Worm (Caenorhabditis elegans) whole organism, early embryonic: Measurements from ENCODE around the gene pnp-1.

Experiments used
- B0310.2 ChIP-seq: sonication (generic microtip); optimal IDR thresholded peaks from 2 replicates; lab custom pipeline; 2016; ENCODE audit warnings: mild to moderate bottlenecking, missing genetic modification characterization, missing compliant biosample characterization
- F13C5.2 ChIP-seq: sonication (generic microtip); optimal IDR thresholded peaks from 2 replicates; lab custom pipeline; 2017; ENCODE audit warnings: mild to moderate bottlenecking, missing genetic modification characterization, inconsistent platforms, missing compliant biosample characterization
- aly-1 ChIP-seq: sonication (generic microtip); optimal IDR thresholded peaks from 2 replicates; lab custom pipeline; 2016; ENCODE audit warnings: missing genetic modification characterization, missing compliant biosample characterization
- ama-1 ChIP-seq: fragments of 150-350 bp; optimal IDR thresholded peaks from 2 replicates; lab custom pipeline; 2014
- ceh-13 ChIP-seq: fragments of 200-800 bp; sonication (Bioruptor generic); optimal IDR thresholded peaks from 2 replicates; lab custom pipeline; 2018; ENCODE audit warnings: mild to moderate bottlenecking, missing genetic modification characterization, missing compliant biosample characterization
- ceh-36 ChIP-seq: sonication (generic microtip); optimal IDR thresholded peaks from 2 replicates; lab custom pipeline; 2016; ENCODE audit warnings: missing genetic modification characterization, inconsistent platforms, missing compliant biosample characterization
- ets-7 ChIP-seq: sonication (generic microtip); optimal IDR thresholded peaks from 2 replicates; lab custom pipeline; 2016; ENCODE audit warnings: missing genotype, missing genetic modification characterization, missing compliant biosample characterization
- flt-1 ChIP-seq: fragments of 200-800 bp; sonication (Bioruptor generic); IDR thresholded peaks from 2 replicates; pipeline ENCODE4 v1.3.6; 2022; ENCODE audit warnings: missing genetic modification characterization, missing compliant biosample characterization
- hmbx-1 ChIP-seq: sonication (generic microtip); optimal IDR thresholded peaks from 2 replicates; lab custom pipeline; 2016; ENCODE audit warnings: mild to moderate bottlenecking, missing genetic modification characterization, missing compliant biosample characterization
- hmg-4 ChIP-seq: fragments of 200-800 bp; sonication (Bioruptor generic); optimal IDR thresholded peaks from 2 replicates; lab custom pipeline; 2018; ENCODE audit warnings: mild to moderate bottlenecking, missing genetic modification characterization, missing compliant biosample characterization
- hnd-1 ChIP-seq: sonication (generic microtip); optimal IDR thresholded peaks from 2 replicates; lab custom pipeline; 2016; ENCODE audit warnings: missing genetic modification characterization, missing compliant biosample characterization
- pes-1 ChIP-seq: fragments of 200-800 bp; sonication (Bioruptor generic); IDR thresholded peaks from 2 replicates; pipeline ENCODE4 v1.3.6; 2022; ENCODE audit warnings: missing genetic modification reagents, missing genetic modification characterization, missing compliant biosample characterization
- scrt-1 ChIP-seq: fragments of 200-800 bp; sonication (Bioruptor generic); IDR thresholded peaks from 2 replicates; pipeline ENCODE4 v1.3.6; 2022; ENCODE audit warnings: missing genetic modification characterization, missing compliant biosample characterization
- sea-1 ChIP-seq: fragments of 200-800 bp; sonication (Bioruptor generic); conservative IDR thresholded peaks from 2 replicates; pipeline ENCODE4 v1.3.6; 2022; ENCODE audit warnings: missing genetic modification characterization, missing compliant biosample characterization
- tbx-11 ChIP-seq: fragments of 200-800 bp; sonication (Bioruptor generic); IDR thresholded peaks from 2 replicates; pipeline ENCODE4 v1.3.6; 2022; ENCODE audit warnings: missing genetic modification characterization, missing compliant biosample characterization
- tbx-37 ChIP-seq: fragments of 200-800 bp; sonication (Bioruptor generic); conservative IDR thresholded peaks from 2 replicates; pipeline ENCODE4 v1.3.6; 2022; ENCODE audit warnings: missing genetic modification reagents, missing genetic modification characterization, missing compliant biosample characterization
- tra-4 ChIP-seq: sonication (generic microtip); optimal IDR thresholded peaks from 2 replicates; lab custom pipeline; 2017; ENCODE audit warnings: missing genetic modification characterization, missing compliant biosample characterization

The pnp-1 gene

DNA sequence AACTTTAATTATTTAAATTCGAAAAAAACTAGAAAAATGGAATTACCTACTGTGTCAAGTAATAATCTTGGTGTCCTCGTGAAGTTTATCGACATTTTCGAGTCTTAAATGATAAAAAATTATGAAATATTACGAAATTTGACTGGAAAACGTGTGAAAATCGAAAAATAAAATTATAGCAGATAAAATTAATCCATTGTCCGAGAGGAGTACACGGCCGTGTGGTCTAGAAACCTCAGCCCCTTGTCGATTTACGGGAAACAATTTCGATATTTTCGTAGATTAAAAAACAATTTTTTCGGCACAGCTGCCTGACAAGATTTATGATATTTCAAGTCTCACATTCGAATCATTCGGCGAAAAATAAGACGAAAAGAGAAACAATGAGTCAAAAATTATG is 41.0 kb downstream of the pnp-1 start, which contains the start of gene R02D3.8:
R02D3.8 (minus strand) TSS at position 109 of the 400 bp plus-strand sequence.
- no peak for TF ChIP-seq tbx-37 (GFP tag; lab: Robert Waterston, UW)
- TF ChIP-seq ceh-36 (tag; lab: Kevin White, UChicago), result no peak
- no peak for TF ChIP-seq ceh-13 (GFP tag; lab: Kevin White, UChicago)
- TF ChIP-seq aly-1, result no peak
- TF ChIP-seq tra-4 (tag; lab: Kevin White, UChicago), result no peak
- TF ChIP-seq hnd-1, result no peak
- no peak for TF ChIP-seq hmbx-1
- no peak for TF ChIP-seq flt-1 (GFP tag; lab: Robert Waterston, UW)

DNA sequence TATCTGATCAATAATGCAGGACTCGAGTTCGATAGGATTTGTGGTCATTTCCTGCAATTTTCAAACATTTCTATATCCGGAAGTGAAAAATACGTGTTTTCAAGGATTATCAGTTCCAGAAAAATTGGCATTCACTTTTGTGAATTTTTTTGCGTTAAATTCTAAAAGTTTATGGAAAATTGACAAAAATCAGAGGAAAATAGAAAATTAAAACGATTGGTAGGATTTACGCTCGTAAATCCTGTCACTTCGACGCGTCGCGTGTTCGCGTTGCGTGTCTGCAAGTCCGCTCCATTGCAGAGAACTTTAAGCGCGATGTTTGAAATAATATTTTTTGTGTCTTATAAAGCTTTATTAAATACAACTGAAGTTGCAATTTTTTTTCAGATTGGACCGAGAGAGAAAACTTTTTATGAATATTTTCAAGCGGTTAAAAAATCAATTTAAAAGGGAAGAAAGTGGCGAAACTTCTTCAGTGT is 42.7 kb downstream of the pnp-1 start, which contains the start of gene rcat-1:
rcat-1 (minus strand) TSS at position 51 of the 479 bp plus-strand sequence.
- TF ChIP-seq F13C5.2 (peak; percentile 71), scrt-1 (no peak), ceh-13 (GFP tag; lab: Kevin White, UChicago) (no peak), tbx-11 (GFP tag; lab: Robert Waterston, UW) (no peak), ceh-36 (tag; lab: Kevin White, UChicago) (no peak), hmg-4 (GFP tag; lab: Kevin White, UChicago) (no peak), sea-1 (no peak), tra-4 (tag; lab: Kevin White, UChicago) (no peak), ets-7 (tag; lab: Kevin White, UChicago) (no peak), aly-1 (no peak), hmbx-1 (no peak), flt-1 (GFP tag; lab: Robert Waterston, UW) (no peak), pes-1 (GFP tag; lab: Robert Waterston, UW) (0 out of 2 replicates have a peak, but pooled peaks have one; percentile 14)

DNA sequence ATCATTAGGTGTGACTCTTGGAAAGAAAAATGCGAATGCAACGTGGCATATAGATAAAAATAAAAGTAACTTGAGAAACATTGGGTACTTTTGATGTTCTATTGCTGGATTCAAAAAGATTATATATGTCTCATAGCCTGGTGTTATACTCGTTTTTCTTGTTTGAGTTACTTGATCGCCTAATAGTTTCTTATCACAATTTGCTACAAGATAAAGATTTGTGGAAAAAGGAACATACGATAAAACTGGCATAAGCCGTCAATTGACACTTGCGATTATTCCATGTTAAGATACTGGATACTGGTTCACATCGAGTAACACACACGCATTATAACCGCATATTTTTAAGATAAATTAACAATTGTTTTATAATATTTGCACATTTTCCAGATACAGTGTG is 45.6 kb downstream of the pnp-1 start, which contains the start of gene grl-19:
grl-19 (minus strand) TSS at position 101 of the 400 bp plus-strand sequence.
- no peak for TF ChIP-seq scrt-1

DNA sequence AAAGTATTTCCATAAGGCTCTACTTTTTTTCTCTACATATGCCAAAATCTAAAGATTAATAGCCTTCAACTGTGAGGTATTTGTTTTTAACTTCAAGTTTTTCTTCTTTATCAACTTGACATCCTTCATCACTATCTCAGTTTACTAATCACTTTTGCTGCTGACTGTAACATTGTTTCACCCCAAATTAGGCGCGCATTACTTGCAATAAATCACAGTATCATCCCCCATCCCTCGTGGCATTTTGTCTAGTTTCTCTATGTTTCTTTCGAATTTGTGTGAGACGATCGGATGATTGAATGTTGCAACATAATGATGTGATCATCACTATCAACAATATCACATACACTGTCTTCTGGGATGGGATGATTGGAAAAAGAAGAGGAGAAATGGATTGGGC is 50.6 kb downstream of the pnp-1 start:
- TF ChIP-seq hmg-4 (GFP tag; lab: Kevin White, UChicago) (no peak), tbx-37 (GFP tag; lab: Robert Waterston, UW) (no peak), ets-7 (tag; lab: Kevin White, UChicago) (no peak), aly-1 (no peak)

DNA sequence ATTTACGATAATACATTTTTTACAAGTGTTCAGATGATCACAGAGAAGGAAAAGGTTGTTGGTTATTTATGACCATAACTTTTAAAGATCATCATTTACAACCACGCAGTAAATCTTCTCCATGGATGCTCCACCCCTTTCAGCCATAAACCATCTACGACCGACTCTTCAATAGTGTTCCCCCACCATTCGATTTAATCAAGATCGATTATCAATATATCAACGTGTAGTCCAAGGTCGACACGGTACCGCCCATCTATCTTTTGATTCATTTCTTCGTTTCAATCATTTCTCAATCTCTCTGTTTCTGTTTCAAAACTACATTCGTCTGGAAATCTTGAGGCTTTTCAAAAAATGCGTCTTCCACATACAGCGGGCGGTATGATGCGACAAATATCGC is 53.3 kb downstream of the pnp-1 start, which contains the start of gene aass-1:
aass-1 (plus strand) TSS at position 301 of the 400 bp plus-strand sequence.
- TF ChIP-seq ets-7 (tag; lab: Kevin White, UChicago), result no peak
- TF ChIP-seq F13C5.2, result no peak
- no peak for TF ChIP-seq tbx-37 (GFP tag; lab: Robert Waterston, UW)
- TF ChIP-seq pes-1 (GFP tag; lab: Robert Waterston, UW), result no peak
- no peak for TF ChIP-seq aly-1
- TF ChIP-seq hmg-4 (GFP tag; lab: Kevin White, UChicago), result no peak
- no peak for TF ChIP-seq flt-1 (GFP tag; lab: Robert Waterston, UW)
- TF ChIP-seq tbx-11 (GFP tag; lab: Robert Waterston, UW), result no peak
- TF ChIP-seq scrt-1, result no peak
- TF ChIP-seq ceh-13 (GFP tag; lab: Kevin White, UChicago), result no peak
- TF ChIP-seq hnd-1, result no peak
- TF ChIP-seq ceh-36 (tag; lab: Kevin White, UChicago), result no peak
- no peak for TF ChIP-seq tra-4 (tag; lab: Kevin White, UChicago)
- TF ChIP-seq sea-1, result no peak
- TF ChIP-seq B0310.2 (tag; lab: Kevin White, UChicago), result no peak
- TF ChIP-seq hmbx-1, result no peak

DNA sequence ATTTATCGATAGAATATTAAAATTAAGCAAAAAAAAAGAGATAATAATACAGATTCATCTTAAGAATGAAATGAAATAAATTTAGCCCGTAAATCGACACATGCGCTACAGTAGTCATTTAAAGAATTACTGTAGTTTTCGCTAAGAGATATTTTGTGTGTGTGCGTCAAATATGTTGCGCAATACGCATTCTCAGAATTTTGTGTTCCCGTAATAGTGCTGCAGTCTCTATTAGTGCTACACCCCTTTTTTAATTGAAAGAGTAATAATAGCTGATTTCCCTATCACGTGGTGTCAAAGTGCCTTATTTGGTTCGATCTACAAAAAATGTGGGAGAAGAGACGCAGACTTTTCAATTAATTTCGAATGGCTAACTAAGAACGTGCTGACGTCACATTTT is 53.8 kb downstream of the pnp-1 start:
- TF ChIP-seq tra-4 (tag; lab: Kevin White, UChicago), result no peak
- TF ChIP-seq aly-1, result no peak
- no peak for TF ChIP-seq B0310.2 (tag; lab: Kevin White, UChicago)
- TF ChIP-seq ceh-36 (tag; lab: Kevin White, UChicago), result no peak
- no peak for TF ChIP-seq tbx-37 (GFP tag; lab: Robert Waterston, UW)
- no peak for TF ChIP-seq ama-1
- TF ChIP-seq ceh-13 (GFP tag; lab: Kevin White, UChicago), result no peak
- TF ChIP-seq F13C5.2, result no peak
- TF ChIP-seq flt-1 (GFP tag; lab: Robert Waterston, UW), result no peak
- no peak for TF ChIP-seq hmg-4 (GFP tag; lab: Kevin White, UChicago)
- TF ChIP-seq ets-7 (tag; lab: Kevin White, UChicago), result no peak
- TF ChIP-seq pes-1 (GFP tag; lab: Robert Waterston, UW), result no peak
- no peak for TF ChIP-seq hmbx-1
- no peak for TF ChIP-seq sea-1
- no peak for TF ChIP-seq hnd-1
- TF ChIP-seq scrt-1, result no peak
- TF ChIP-seq tbx-11 (GFP tag; lab: Robert Waterston, UW), result no peak
